Worm (Caenorhabditis elegans): ENCODE measurements around the gene fbxc-7.
"Not testable (repeated sequence)": the region's sequence is repeated elsewhere in the genome, so short reads cannot be mapped to it uniquely, and the experiment has no call there.

The fbxc-7 gene

ce11 chrII:943773-944172 lies 11.0 kb upstream of the fbxc-7 start, which contains the start of gene clec-43:
Gene clec-43 (plus strand): TSS chrII:944066.
- TF ChIP-seq unc-62 (GFP tag; optimal IDR thresholded peaks at IDR 0.05): no peak

DNA sequence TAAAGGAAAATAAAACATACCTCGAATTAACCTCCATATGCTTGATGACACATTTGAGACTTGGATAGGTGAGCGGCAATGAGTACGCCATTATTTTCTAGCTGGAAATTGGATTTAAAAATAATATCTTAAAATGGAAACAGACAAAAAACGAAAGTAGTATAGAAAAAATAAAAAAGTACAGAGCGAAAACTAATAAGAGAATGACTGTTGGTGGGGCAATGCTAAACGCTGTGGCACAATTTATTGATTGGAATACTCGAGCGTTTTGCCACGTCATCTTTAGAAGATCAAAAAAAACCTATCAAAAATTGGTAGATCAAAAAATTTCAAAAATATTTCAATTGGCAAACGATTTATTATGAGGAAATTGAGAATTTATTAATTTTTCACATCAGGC lies 6.6 kb upstream of the fbxc-7 start, which contains the start of gene fbxc-32:
Gene fbxc-32, minus strand, starts transcription at position 101 of the 400 bp plus-strand sequence.
- TF ChIP-seq unc-62 (GFP tag; optimal IDR thresholded peaks at IDR 0.05): no peak

- no peak for TF ChIP-seq unc-62 (GFP tag; optimal IDR thresholded peaks at IDR 0.05)
Observed at ce11 chrII:950374-950773, 4.4 kb upstream of the fbxc-7 start.

- TF ChIP-seq unc-62 (GFP tag; optimal IDR thresholded peaks at IDR 0.05): no peak
Observed at ce11 chrII:953052-953451, 1.7 kb upstream of the fbxc-7 start.

DNA sequence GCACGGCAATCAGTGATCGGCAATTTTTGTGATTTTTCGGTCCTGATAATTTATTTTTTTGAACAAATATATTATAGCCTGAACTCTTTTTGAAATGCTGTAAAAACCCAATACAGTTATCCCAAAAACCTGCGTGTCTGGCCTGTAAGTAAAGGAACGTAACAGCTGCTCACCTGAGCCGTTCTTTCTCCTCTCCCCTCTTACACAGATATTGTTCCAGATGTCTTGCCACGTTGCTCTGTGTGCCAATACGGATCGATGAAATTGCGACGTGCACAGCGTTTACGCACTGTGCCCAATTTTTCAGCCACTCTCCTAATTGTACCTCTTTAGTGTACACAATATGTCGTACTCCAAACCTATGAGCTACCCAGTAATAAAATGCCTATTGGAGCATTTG lies 3.9 kb downstream of the fbxc-7 start, which contains the start of gene sdz-4:
Gene sdz-4, plus strand, starts transcription at position 301 of the 400 bp plus-strand sequence.
- no peak for TF ChIP-seq unc-62 (GFP tag; optimal IDR thresholded peaks at IDR 0.05)

DNA sequence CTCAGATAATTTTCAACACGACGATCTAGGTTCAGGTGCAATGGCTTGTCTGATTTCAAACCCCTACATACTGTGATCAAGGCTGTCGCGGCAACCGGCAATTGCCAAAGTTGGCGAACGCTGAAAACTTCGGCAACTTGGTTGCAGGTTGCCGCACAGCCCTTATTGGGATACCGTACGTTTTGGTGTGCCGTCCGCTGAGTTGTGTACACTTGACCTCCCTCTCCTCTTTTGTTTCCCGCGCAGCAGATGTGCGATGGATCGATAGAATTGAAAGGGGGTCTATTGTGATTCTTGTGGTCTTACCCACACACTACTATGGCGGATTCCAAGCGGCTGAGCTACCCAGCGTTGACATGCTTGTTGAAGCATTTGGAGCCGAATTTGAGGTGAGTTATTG lies 5.5 kb downstream of the fbxc-7 start, which contains the start of the genes C32B5.18 and C32B5.7:
Gene C32B5.18, plus strand, starts transcription at position 301 of the 400 bp plus-strand sequence.
Gene C32B5.7, plus strand, starts transcription at position 311 of the 400 bp plus-strand sequence.
- TF ChIP-seq unc-62 (GFP tag; optimal IDR thresholded peaks at IDR 0.05): no peak

DNA sequence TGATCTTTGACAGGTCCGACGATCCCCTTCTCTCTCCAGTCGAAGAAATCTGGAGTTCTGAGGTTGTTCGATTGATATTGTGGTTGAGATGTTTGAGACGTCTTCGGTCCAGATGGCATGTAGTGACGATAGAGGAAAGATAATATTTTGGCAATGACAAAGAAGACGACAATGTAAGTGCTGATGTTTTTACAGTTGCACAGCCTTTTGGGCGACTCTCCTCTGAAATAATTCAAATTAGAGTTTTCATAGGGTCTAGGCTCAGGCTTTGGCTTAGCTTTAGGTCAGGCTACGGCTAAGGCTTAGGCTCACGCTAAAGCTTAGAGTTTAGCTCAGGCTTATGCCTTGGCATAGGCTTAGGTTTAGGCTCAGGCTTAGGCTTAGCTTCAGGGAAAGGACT lies 7.2 kb downstream of the fbxc-7 start, which contains the start of gene C32B5.13:
Gene C32B5.13, minus strand, starts transcription at position 101 of the 400 bp plus-strand sequence.
- TF ChIP-seq unc-62 (GFP tag; optimal IDR thresholded peaks at IDR 0.05): no peak

- not testable (repeated sequence) for TF ChIP-seq unc-62 (GFP tag; optimal IDR thresholded peaks at IDR 0.05)
Observed at ce11 chrII:966962-967361, 12.2 kb downstream of the fbxc-7 start, which contains the start of gene fbxc-18. Gene fbxc-18 (minus strand): TSS chrII:967062.

DNA sequence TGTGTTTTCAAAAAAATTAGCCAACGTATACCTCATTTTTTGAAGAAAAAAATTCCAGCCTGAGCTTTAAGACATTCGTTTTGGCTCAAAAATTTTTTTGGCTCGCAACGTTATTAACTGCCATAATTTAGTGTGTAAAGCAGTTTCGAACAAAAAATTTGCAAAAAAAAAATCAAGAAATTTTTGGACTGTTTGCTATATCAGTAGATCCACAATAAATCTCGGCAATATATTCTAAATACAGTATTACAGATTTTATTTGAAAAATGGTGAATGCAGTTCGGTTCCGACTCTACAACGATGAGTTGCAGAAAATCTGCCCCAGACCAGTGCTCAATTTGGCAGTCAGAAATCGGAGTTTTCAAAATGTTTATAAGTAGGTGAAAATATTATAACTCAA lies 13.4 kb downstream of the fbxc-7 start, which contains the start of gene C32B5.6:
Gene C32B5.6, plus strand, starts transcription at position 301 of the 400 bp plus-strand sequence.
- not testable (repeated sequence) for TF ChIP-seq unc-62 (GFP tag; optimal IDR thresholded peaks at IDR 0.05)

DNA sequence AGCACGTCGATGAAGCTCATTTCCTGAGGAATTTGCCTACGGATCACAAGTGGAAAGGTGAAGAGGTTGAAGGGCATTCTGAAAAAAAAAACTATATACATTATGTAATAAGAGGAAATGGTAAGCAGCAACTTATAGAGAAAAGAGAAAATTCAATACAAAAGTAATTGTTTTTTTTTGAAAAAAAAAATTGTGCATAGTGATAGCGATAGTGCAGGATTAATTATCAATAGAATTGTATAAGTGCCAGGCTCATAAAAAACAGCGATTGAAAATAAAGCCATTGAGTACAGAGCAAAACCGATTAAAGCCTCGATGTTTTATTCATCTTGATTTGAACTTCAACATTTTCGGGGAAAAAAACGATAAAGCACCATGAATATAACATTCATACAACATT lies 18.1 kb downstream of the fbxc-7 start, which contains the start of gene C32B5.15:
Gene C32B5.15, minus strand, starts transcription at position 101 of the 400 bp plus-strand sequence.
- no peak for TF ChIP-seq unc-62 (GFP tag; optimal IDR thresholded peaks at IDR 0.05)

DNA sequence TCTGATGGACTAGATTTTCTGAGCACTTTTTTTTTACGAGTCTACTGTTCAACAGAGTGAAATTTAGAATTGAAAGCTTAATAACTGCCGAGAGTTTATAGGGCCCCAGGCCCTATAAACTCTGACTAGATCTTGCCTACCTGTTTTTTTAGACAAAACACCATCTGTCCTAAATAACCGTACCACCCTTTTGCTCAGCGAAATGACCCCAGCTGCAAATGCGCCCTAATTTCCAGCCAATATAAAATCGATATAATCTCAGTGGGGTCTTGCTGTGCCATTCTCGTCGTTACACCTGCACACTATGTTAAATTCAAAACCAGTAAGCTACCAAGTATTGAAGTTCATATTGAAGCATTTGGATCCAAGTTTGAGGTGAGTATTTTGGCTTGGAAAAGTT lies 19.3 kb downstream of the fbxc-7 start, which contains the start of gene fbxc-14:
Gene fbxc-14, plus strand, starts transcription at position 301 of the 400 bp plus-strand sequence.
- TF ChIP-seq unc-62 (GFP tag; optimal IDR thresholded peaks at IDR 0.05): no peak

DNA sequence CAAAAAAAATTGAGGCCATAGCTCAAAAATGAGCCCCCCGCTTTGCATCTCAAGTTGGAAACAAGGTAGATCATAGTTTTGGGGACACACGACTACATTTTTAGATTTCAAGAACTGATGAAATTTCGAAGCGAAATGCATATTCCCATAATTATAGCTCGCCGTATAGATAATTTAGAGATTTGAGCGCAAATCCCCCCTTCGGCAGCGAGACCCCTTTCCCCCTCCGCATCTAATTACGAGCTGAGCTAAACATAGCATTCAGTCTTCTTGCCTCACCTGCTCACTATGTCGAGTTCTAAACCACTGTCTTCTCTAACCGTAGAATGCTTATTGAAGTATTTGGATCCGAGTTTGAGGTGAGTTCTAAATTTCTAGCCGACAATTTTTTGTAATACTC lies 24.4 kb downstream of the fbxc-7 start, which contains the start of the genes fbxc-17 and fbxc-15:
Gene fbxc-17, minus strand, starts transcription at position 101 of the 400 bp plus-strand sequence.
Gene fbxc-15, plus strand, starts transcription at position 289 of the 400 bp plus-strand sequence.
- TF ChIP-seq unc-62 (GFP tag; optimal IDR thresholded peaks at IDR 0.05): no peak

DNA sequence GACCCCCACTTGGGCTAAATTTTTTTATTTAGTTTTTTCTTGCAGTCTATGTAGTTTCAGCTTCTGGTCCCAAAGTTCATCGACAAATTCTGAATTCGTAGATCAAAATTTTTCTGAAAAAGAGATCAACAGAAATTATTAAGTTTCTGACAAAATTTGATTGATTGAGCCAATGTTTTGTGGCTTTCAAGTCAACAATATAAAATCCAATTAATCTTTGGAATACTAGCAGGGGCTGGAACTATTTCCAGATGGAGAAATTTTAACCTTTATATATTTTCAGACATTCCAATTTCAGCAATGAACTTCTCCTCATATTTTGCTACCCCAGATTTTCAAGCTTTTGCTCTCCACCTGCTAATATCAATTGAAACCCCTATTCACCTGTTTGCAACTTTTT lies 28.1 kb downstream of the fbxc-7 start, which contains the start of gene srh-274:
Gene srh-274, plus strand, starts transcription at position 301 of the 400 bp plus-strand sequence.
- no peak for TF ChIP-seq unc-62 (GFP tag; optimal IDR thresholded peaks at IDR 0.05)

DNA sequence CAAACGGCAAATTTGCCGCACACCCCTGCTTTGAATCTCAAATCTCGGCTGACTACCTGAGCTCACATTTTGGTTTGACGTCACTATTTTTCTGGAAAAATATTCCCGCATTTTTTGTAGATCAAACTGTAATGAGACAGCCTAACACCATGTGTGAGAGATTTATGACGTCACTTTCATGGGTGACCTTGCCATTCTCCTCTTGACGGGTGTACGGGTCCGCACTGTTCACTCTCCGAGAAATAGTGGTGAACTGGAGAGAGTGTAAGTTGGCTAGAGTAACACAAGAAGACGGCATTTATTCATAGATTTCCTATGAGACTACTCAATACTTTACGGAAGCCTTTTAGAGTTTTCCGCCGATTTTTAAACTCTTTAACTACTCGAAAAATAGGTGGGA lies 31.0 kb downstream of the fbxc-7 start, which contains the start of gene fbxc-40:
Gene fbxc-40, plus strand, starts transcription at position 301 of the 400 bp plus-strand sequence.
- not testable (repeated sequence) for TF ChIP-seq unc-62 (GFP tag; optimal IDR thresholded peaks at IDR 0.05)

DNA sequence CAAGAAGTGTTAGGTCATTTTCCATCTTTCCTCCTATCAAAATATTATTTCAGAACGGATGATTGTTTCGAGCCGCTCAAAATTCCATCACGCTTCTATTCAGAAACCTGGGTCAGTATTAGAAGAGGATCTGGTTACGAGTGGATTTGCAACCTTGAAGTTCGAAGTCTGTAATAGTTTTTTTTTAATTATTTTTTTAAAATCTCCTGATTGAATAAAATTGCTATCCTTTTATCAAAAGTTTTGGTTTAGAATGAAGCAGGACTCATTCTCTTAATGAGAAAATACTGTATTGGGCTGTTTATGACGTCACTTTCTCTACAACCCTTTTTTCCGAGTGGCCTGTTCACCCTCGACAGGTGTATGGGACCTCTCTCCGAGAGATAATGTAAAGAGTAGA lies 33.7 kb downstream of the fbxc-7 start, which contains the start of gene fbxc-39:
Gene fbxc-39, plus strand, starts transcription at position 301 of the 400 bp plus-strand sequence.
- TF ChIP-seq unc-62 (GFP tag; optimal IDR thresholded peaks at IDR 0.05): no peak

DNA sequence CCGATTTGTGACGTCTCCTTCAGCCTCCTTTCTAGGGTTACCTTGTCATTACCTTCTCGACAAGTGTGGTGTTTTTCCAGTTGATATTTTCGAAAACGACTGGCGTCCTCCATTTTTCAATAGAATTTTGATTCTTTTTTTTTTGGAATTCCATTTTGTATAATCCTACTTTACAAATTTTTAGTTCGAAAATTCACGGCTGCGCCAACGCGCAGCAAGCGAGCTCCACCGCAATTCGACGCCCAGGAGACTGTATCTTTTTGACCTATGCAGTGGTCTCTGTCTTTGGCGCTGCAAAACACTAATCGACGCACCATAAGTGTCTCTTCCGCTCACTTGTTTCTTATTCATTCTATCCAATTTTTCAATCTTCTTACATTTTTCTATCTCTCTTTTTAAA lies 36.6 kb downstream of the fbxc-7 start, which contains the start of gene fbxc-42:
Gene fbxc-42, plus strand, starts transcription at position 301 of the 400 bp plus-strand sequence.
- no peak for TF ChIP-seq unc-62 (GFP tag; optimal IDR thresholded peaks at IDR 0.05)

ce11 chrII:994231-994630 lies 39.5 kb downstream of the fbxc-7 start, which contains the start of gene F45D11.7:
Gene F45D11.7 (plus strand): TSS chrII:994531.
- not testable (repeated sequence) for TF ChIP-seq unc-62 (GFP tag; optimal IDR thresholded peaks at IDR 0.05)
